Fruit fly (Drosophila melanogaster): ENCODE measurements around the gene CG17560.

CG17560 gene

DNA sequence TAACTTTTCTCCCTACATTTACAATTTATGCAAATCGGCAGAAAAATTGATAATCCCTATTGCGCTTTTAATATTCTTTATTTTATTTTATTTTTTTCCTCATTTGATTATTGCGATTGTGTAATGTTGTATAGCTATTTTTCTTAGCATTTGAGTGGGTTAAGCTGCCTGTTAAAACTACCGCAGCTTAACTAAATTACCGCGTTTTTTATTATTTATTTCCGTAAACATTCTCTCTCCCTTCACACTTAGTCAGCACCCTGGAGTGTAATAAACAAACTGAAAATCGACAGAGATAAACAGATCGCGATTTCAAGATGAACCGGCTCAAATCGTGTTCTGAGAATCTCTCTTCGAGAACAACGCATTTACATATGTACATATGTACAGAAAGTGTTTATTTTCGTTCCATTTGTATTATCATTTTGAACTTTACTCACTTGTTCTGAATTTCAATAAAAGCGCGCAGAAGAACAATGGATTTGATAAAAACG lies 37.3 kb downstream of the CG17560 start:
- TF ChIP-seq amos (GFP tag; IDR thresholded peaks at IDR 0.05; ENCODE audit: partially characterized antibody) (peak; percentile 11; the same call in 1 of the 2 replicates), Sox100B (GFP tag; optimal IDR thresholded peaks at IDR 0.05) (peak; percentile 16), CG11723 (GFP tag; optimal IDR thresholded peaks at IDR 0.05) (no peak), nerfin-1 (tag; optimal IDR thresholded peaks at IDR 0.05) (peak; percentile 12), CG4328 (GFP tag; optimal IDR thresholded peaks at IDR 0.05) (peak; percentile 39), CG33557 (GFP tag; optimal IDR thresholded peaks at IDR 0.05) (peak; percentile 49), fd64A (GFP tag; optimal IDR thresholded peaks at IDR 0.05) (peak; percentile 15), lmd (GFP tag; IDR thresholded peaks at IDR 0.05) (no peak), CG8944 (GFP tag; optimal IDR thresholded peaks at IDR 0.05) (no peak), CG5180 (GFP tag; optimal IDR thresholded peaks at IDR 0.05) (no peak), mirr (GFP tag; optimal IDR thresholded peaks at IDR 0.05) (peak; percentile 47), CG15601 (tag; optimal IDR thresholded peaks at IDR 0.05) (peak; percentile 15), Blimp-1 (GFP tag; optimal IDR thresholded peaks at IDR 0.05) (peak; percentile 19), Xrp1 (GFP tag; IDR thresholded peaks at IDR 0.05) (peak; percentile 25; the same call in 1 of the 2 replicates), CG8765 (GFP tag; IDR thresholded peaks at IDR 0.05) (no peak), bsh (GFP tag; optimal IDR thresholded peaks at IDR 0.05) (no peak), HmgZ (tag; optimal IDR thresholded peaks at IDR 0.05) (peak; percentile 21), Eip74EF (GFP tag; optimal IDR thresholded peaks at IDR 0.05) (peak in 1 of 2 experiments; percentile 75), Stat92E (GFP tag; optimal IDR thresholded peaks at IDR 0.05) (peak in 1 of 3 experiments; percentile 66), Trl (optimal IDR thresholded peaks at IDR 0.05) (peak in 1 of 2 experiments; percentile 3), Trl (GFP tag; optimal IDR thresholded peaks at IDR 0.05) (no peak), ATbp (GFP tag; optimal IDR thresholded peaks at IDR 0.05) (peak; percentile 4), Tbp (GFP tag; optimal IDR thresholded peaks at IDR 0.05) (no peak), CG5245 (GFP tag; optimal IDR thresholded peaks at IDR 0.05) (no peak), CG2678 (tag; optimal IDR thresholded peaks at IDR 0.05) (peak; percentile 40), NfI (GFP tag; optimal IDR thresholded peaks at IDR 0.05) (peak; percentile 9), pfk (GFP tag; optimal IDR thresholded peaks at IDR 0.05) (peak; percentile 20), CG10543 (GFP tag; optimal IDR thresholded peaks at IDR 0.05) (no peak), ara (GFP tag; IDR thresholded peaks at IDR 0.05) (peak; percentile 42; the same call in 1 of the 2 replicates), CG12299 (tag; optimal IDR thresholded peaks at IDR 0.05) (peak; percentile 40), CG16779 (GFP tag; IDR thresholded peaks at IDR 0.05) (no peak), H15 (GFP tag; IDR thresholded peaks at IDR 0.05) (no peak), sug (tag; optimal IDR thresholded peaks at IDR 0.05) (peak; percentile 32), CG7372 (GFP tag; IDR thresholded peaks at IDR 0.05) (no peak), schlank (tag; optimal IDR thresholded peaks at IDR 0.05) (peak; percentile 3), kni (GFP tag; optimal IDR thresholded peaks at IDR 0.05) (peak; percentile 63), YL-1 (GFP tag; optimal IDR thresholded peaks at IDR 0.05) (peak; percentile 21), CG1233 (GFP tag; optimal IDR thresholded peaks at IDR 0.05) (peak; percentile 27), Rx (GFP tag; IDR thresholded peaks at IDR 0.05) (no peak), NC2α (GFP tag; optimal IDR thresholded peaks at IDR 0.05) (no peak), fd3F (GFP tag; optimal IDR thresholded peaks at IDR 0.05) (peak; percentile 17), CG34376 (GFP tag; optimal IDR thresholded peaks at IDR 0.05) (peak; percentile 33), ken (GFP tag; IDR thresholded peaks at IDR 0.05) (no peak)
